Worm (Caenorhabditis elegans) whole organism, L3 larva: Measurements from ENCODE around the gene C04F5.8.

Experiments
- elt-1 ChIP-seq: fragments of 150-350 bp; optimal IDR thresholded peaks from 2 replicates; lab custom pipeline; 2014; ENCODE audit warnings: missing biosample characterization, missing genetic modification characterization
- nfya-1 ChIP-seq: sonication (generic microtip); optimal IDR thresholded peaks from 2 replicates; lab custom pipeline; 2017; ENCODE audit warnings: missing genetic modification characterization, mild to moderate bottlenecking, missing compliant biosample characterization, antibody characterized with exemption, moderate library complexity; ENCODE audit not compliant: insufficient read depth
- nhr-11 ChIP-seq: fragments of 150-350 bp; optimal IDR thresholded peaks from 2 replicates; lab custom pipeline; 2014; ENCODE audit warnings: missing biosample characterization, missing genetic modification characterization
- unc-62 ChIP-seq: fragments of 150-350 bp; sonication (generic microtip); optimal IDR thresholded peaks from 4 replicates; lab custom pipeline; 2014; ENCODE audit warnings: missing biosample characterization, missing genetic modification reagents, missing genetic modification characterization

ce11 chrV:5080853-5081338 is 32.7 kb downstream of the C04F5.8 start, which contains the start of gene Y58A7A.3:
- TF ChIP-seq nfya-1 (tag; lab: Kevin White, UChicago) (peak; percentile 46), elt-1 (no peak), nhr-11 (tag; lab: Kevin White, UChicago) (no peak), unc-62 (no peak)
